Fruit fly (Drosophila melanogaster): Measurements from ENCODE around the gene futsch.
A peak's percentile ranks its signal among the peaks of the same experiment; 100 is the strongest.

The futsch gene

dm6 chrX:1408964-1409363, at the start of gene futsch:
TSS of gene futsch (plus strand) at chrX:1409069.
- TF ChIP-seq row (GFP tag; IDR thresholded peaks at IDR 0.05) = no peak
- TF ChIP-seq p53 (GFP tag; optimal IDR thresholded peaks at IDR 0.05) = peak; percentile 51
- TF ChIP-seq cg (GFP tag; optimal IDR thresholded peaks at IDR 0.05) = peak; percentile 5
- peak; percentile 17; the same call in 1 of the 2 replicates for TF ChIP-seq MBD-R2 (GFP tag; IDR thresholded peaks at IDR 0.05)
- peak; percentile 97 for TF ChIP-seq Deaf1 (tag; optimal IDR thresholded peaks at IDR 0.05)
- no peak for TF ChIP-seq CG11695 (GFP tag; IDR thresholded peaks at IDR 0.05)
- 0 out of 4 replicates have a peak, but pooled peaks have one; percentile 9 for TF ChIP-seq chinmo (GFP tag; IDR thresholded peaks at IDR 0.05; ENCODE audit: partially characterized antibody)
- TF ChIP-seq az2 (GFP tag; optimal IDR thresholded peaks at IDR 0.05) = no peak
- peak in 1 of 2 experiments; percentile 71 for TF ChIP-seq crp (GFP tag; optimal IDR thresholded peaks at IDR 0.05)
- no peak for TF ChIP-seq Hey (tag; optimal IDR thresholded peaks at IDR 0.05)
- peak; percentile 9 for TF ChIP-seq scrt (GFP tag; optimal IDR thresholded peaks at IDR 0.05)
- TF ChIP-seq Med (GFP tag) = peak; percentile 43
- peak; percentile 27; the same call in 1 of the 2 replicates for TF ChIP-seq crol (GFP tag; IDR thresholded peaks at IDR 0.05)
- TF ChIP-seq onecut (GFP tag; IDR thresholded peaks at IDR 0.05) = peak; percentile 6; the same call in 1 of the 2 replicates
- TF ChIP-seq ac (GFP tag; optimal IDR thresholded peaks at IDR 0.05) = no peak
- no peak for TF ChIP-seq CG6689 (GFP tag; IDR thresholded peaks at IDR 0.05)
- TF ChIP-seq kni (GFP tag; optimal IDR thresholded peaks at IDR 0.05) = no peak
- TF ChIP-seq Adf1 (GFP tag; IDR thresholded peaks at IDR 0.05) = peak; percentile 13; the same call in 1 of the 2 replicates
- peak; percentile 11 for TF ChIP-seq CG10543 (GFP tag; optimal IDR thresholded peaks at IDR 0.05)
- no peak for TF ChIP-seq Opbp (GFP tag; IDR thresholded peaks at IDR 0.05; ENCODE audit: partially characterized antibody)
- peak; percentile 5 for TF ChIP-seq CG1832 (GFP tag; optimal IDR thresholded peaks at IDR 0.05)
- TF ChIP-seq ewg (GFP tag; optimal IDR thresholded peaks at IDR 0.05) = peak; percentile 82
- TF ChIP-seq sens (GFP tag) = peak; percentile 0

dm6 chrX:1368949-1369348, 39.9 kb upstream of the futsch start, which contains the start of gene CG14770:
TSS of gene CG14770 (plus strand) at chrX:1369249.
- TF ChIP-seq maf-S (GFP tag; optimal IDR thresholded peaks at IDR 0.05) = no peak
- no peak for TF ChIP-seq CG13624 (GFP tag; optimal IDR thresholded peaks at IDR 0.05)
- TF ChIP-seq Bteb2 (GFP tag; optimal IDR thresholded peaks at IDR 0.05) = no peak
- TF ChIP-seq CG9876 (GFP tag; optimal IDR thresholded peaks at IDR 0.05) = no peak
- no peak for TF ChIP-seq pb (GFP tag; optimal IDR thresholded peaks at IDR 0.05)
- no peak for TF ChIP-seq crol (GFP tag; IDR thresholded peaks at IDR 0.05)
- TF ChIP-seq grau (tag; optimal IDR thresholded peaks at IDR 0.05) = no peak
- no peak for TF ChIP-seq CG12391 (tag; optimal IDR thresholded peaks at IDR 0.05)
- TF ChIP-seq lmd (GFP tag; IDR thresholded peaks at IDR 0.05) = no peak
- TF ChIP-seq Pdp1 (GFP tag; optimal IDR thresholded peaks at IDR 0.05) = no peak
- no peak for TF ChIP-seq NK7.1 (GFP tag; optimal IDR thresholded peaks at IDR 0.05)
- no peak for TF ChIP-seq Bgb (GFP tag; IDR thresholded peaks at IDR 0.05; ENCODE audit: partially characterized antibody)
- TF ChIP-seq CG16863 (GFP tag; optimal IDR thresholded peaks at IDR 0.05) = no peak
- no peak for TF ChIP-seq Scr (GFP tag; IDR thresholded peaks at IDR 0.05; ENCODE audit: partially characterized antibody)
- TF ChIP-seq jing (GFP tag; optimal IDR thresholded peaks at IDR 0.05) = no peak

- TF ChIP-seq en (GFP tag; optimal IDR thresholded peaks at IDR 0.05) = peak; percentile 32
- TF ChIP-seq CG2116 (GFP tag; optimal IDR thresholded peaks at IDR 0.05) = peak; percentile 88
- peak; percentile 15 for TF ChIP-seq Lhr (GFP tag; optimal IDR thresholded peaks at IDR 0.05)
- peak; percentile 50 for TF ChIP-seq gfzf (GFP tag; optimal IDR thresholded peaks at IDR 0.05)
- TF ChIP-seq Oaz (GFP tag; IDR thresholded peaks at IDR 0.05) = no peak
- TF ChIP-seq CG7839 (tag; optimal IDR thresholded peaks at IDR 0.05) = peak; percentile 39
- TF ChIP-seq tna (GFP tag; IDR thresholded peaks at IDR 0.05; ENCODE audit: partially characterized antibody) = peak; percentile 88; the same call in 1 of the 2 replicates
- TF ChIP-seq Ssrp (tag; optimal IDR thresholded peaks at IDR 0.05) = peak; percentile 12
- TF ChIP-seq gem (tag; optimal IDR thresholded peaks at IDR 0.05) = no peak
- TF ChIP-seq CG11723 (GFP tag; optimal IDR thresholded peaks at IDR 0.05) = peak; percentile 1
- TF ChIP-seq Doc3 (GFP tag; IDR thresholded peaks at IDR 0.05; ENCODE audit: partially characterized antibody) = peak; percentile 73
- peak; percentile 20 for TF ChIP-seq az2 (GFP tag; optimal IDR thresholded peaks at IDR 0.05)
Measured at dm6 chrX:1370104-1370802, 38.6 kb upstream of the futsch start, which contains the start of gene ssx. TSS of gene ssx (plus strand) at chrX:1370580.

Measured in whole organism, embryonic.